Fruit fly (Drosophila melanogaster) whole organism: ENCODE data around the gene Gr66a.

ENCODE experiments used
- EcR ChIP-seq, 2 experiments: fragments of >200 bp; optimal IDR thresholded peaks; 2 replicates each; lab custom pipeline; 2017; ENCODE audit warnings: missing biosample characterization in 2 of 2, missing genetic modification characterization in 2 of 2, missing genetic modification reagents in 2 of 2
- pan ChIP-seq: fragments of >200 bp; optimal IDR thresholded peaks from 2 replicates; lab custom pipeline; 2017

DNA sequence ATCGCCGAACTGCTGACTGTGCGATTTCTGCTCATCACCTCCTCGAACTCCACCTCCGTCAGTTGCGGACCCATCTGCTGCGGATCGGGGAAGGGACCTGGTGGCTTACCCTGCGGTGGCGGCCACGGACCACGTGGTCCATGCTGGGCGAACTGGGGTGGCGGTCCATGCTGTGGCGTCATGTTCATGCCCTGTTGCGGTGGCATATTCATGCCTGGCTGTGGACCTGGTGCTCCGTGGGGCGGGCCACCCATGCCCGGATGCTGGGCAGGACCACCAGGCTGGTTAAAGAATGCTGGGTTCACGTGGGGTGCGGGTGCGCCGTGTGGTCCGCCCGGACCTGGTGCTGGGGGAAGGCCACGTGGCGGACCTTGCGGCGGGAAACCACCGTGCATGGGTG lies 5.5 kb upstream of the Gr66a start:
- no peak for TF ChIP-seq pan (lab: Kevin White, UChicago)
- TF ChIP-seq EcR (GFP tag; optimal IDR thresholded peaks at IDR 0.05; lab: Kevin White, UChicago) = no peak
